Fruit fly (Drosophila melanogaster): Measurements from ENCODE around the gene ttk.

Gene ttk

dm6 chr3R:31768198-31768597, 54.5 kb downstream of the ttk start:
- TF ChIP-seq bsh (GFP tag; optimal IDR thresholded peaks at IDR 0.05) (peak in 1 of 2 experiments; percentile 46), Drgx (GFP tag; IDR thresholded peaks at IDR 0.05) (peak; percentile 86), gcm2 (GFP tag; optimal IDR thresholded peaks at IDR 0.05) (no peak), Dp (GFP tag; optimal IDR thresholded peaks at IDR 0.05) (no peak), scrt (GFP tag; optimal IDR thresholded peaks at IDR 0.05) (no peak), ac (GFP tag; optimal IDR thresholded peaks at IDR 0.05) (no peak), CG13424 (tag; optimal IDR thresholded peaks at IDR 0.05) (no peak), Atf3 (GFP tag; optimal IDR thresholded peaks at IDR 0.05) (no peak), CG6791 (GFP tag; IDR thresholded peaks at IDR 0.05; ENCODE audit: partially characterized antibody) (0 out of 3 replicates have a peak, but pooled peaks have one; percentile 42), CG3726 (GFP tag; IDR thresholded peaks at IDR 0.05) (no peak)

DNA sequence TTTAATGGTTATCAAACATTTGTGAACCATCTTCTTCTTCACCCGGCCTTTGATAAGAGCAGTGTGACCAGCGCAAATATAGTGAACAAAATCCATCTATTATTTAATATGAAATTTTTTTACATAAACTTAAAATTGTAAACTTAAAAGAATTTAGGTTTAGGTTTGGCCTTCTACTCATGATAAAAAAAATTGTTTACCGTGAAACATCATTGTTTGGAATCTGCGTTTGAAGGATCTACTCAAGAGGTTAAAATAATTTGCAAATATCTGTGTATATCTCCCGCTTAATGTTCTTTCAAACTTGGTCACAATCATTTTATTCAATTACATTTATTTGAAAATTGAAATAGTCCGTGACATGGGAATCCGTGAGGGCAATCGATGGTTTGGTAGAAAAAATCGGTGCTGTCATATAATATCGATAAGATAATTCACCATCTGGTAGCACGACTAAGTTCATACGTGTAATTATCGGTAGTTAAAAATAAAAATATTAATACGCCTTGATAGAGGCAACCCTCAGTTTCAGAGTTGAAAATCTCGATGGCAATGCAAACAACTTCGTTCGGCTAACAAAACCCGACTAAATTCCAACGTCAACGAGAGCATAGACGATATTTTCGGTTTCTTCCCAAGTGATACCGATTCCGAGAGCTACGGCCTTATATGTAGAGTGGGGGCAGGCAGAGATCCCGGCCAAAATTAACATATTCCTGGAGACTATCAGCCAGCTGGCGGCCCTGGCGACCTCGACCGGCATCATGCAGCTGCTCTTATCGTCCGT, 58.3 kb downstream of the ttk start, which contains the start of the genes betaGlu and sip3:
Gene betaGlu, minus strand, starts transcription at position 59 of the 787 bp plus-strand sequence.
Gene sip3, plus strand, starts transcription at position 430 of the 787 bp plus-strand sequence.
- peak; percentile 48; the same call in 1 of the 2 replicates for TF ChIP-seq CG9932 (GFP tag; IDR thresholded peaks at IDR 0.05)
- peak; percentile 2 to 21 for TF ChIP-seq dpn (GFP tag; optimal IDR thresholded peaks at IDR 0.05)
- TF ChIP-seq Dp (GFP tag; optimal IDR thresholded peaks at IDR 0.05): peak; percentile 56
- no peak for TF ChIP-seq CG7928 (GFP tag; optimal IDR thresholded peaks at IDR 0.05)
- no peak for TF ChIP-seq dysf (GFP tag; IDR thresholded peaks at IDR 0.05)
- TF ChIP-seq CG15514 (GFP tag; optimal IDR thresholded peaks at IDR 0.05): peak; percentile 94
- TF ChIP-seq sug (tag; optimal IDR thresholded peaks at IDR 0.05): peak; percentile 20
- peak; percentile 34 for TF ChIP-seq phol (tag; optimal IDR thresholded peaks at IDR 0.05)
- peak; percentile 35 for TF ChIP-seq Max (GFP tag; optimal IDR thresholded peaks at IDR 0.05)
- peak; percentile 62 for TF ChIP-seq CG2129 (GFP tag; IDR thresholded peaks at IDR 0.05; ENCODE audit: partially characterized antibody)
- TF ChIP-seq HLH4C (GFP tag; IDR thresholded peaks at IDR 0.05; ENCODE audit: partially characterized antibody): peak; percentile 93
- peak; percentile 86 for TF ChIP-seq zen2 (GFP tag; IDR thresholded peaks at IDR 0.05; ENCODE audit: partially characterized antibody)
- TF ChIP-seq Sry-δ (GFP tag; optimal IDR thresholded peaks at IDR 0.05): peak; percentile 79
- TF ChIP-seq knrl (GFP tag; IDR thresholded peaks at IDR 0.05; ENCODE audit: partially characterized antibody): peak; percentile 93
- TF ChIP-seq repo (GFP tag; optimal IDR thresholded peaks at IDR 0.05): no peak
- no peak for TF ChIP-seq nerfin-1 (tag; optimal IDR thresholded peaks at IDR 0.05)
- TF ChIP-seq CG13624 (GFP tag; optimal IDR thresholded peaks at IDR 0.05): peak; percentile 3
- TF ChIP-seq CG7987 (GFP tag; optimal IDR thresholded peaks at IDR 0.05): no peak
- no peak for TF ChIP-seq CG11093 (GFP tag; IDR thresholded peaks at IDR 0.05)
- TF ChIP-seq CG14710 (tag; optimal IDR thresholded peaks at IDR 0.05): peak; percentile 64
- TF ChIP-seq CG1832 (GFP tag; optimal IDR thresholded peaks at IDR 0.05): no peak
- no peak for TF ChIP-seq Hey (tag; optimal IDR thresholded peaks at IDR 0.05)
- peak; percentile 22; the same call in 1 of the 2 replicates for TF ChIP-seq CG31441 (GFP tag; IDR thresholded peaks at IDR 0.05)
- peak; percentile 4 for TF ChIP-seq CG18476 (GFP tag; optimal IDR thresholded peaks at IDR 0.05)
- TF ChIP-seq tll (GFP tag; optimal IDR thresholded peaks at IDR 0.05): no peak
- peak; percentile 13 for TF ChIP-seq CG12155 (GFP tag; optimal IDR thresholded peaks at IDR 0.05)
- TF ChIP-seq CG2120 (GFP tag; optimal IDR thresholded peaks at IDR 0.05): peak; percentile 39
- TF ChIP-seq CG13775 (GFP tag; optimal IDR thresholded peaks at IDR 0.05): peak; percentile 19
- TF ChIP-seq her (GFP tag; optimal IDR thresholded peaks at IDR 0.05): no peak
- TF ChIP-seq vnd (GFP tag; IDR thresholded peaks at IDR 0.05; ENCODE audit: partially characterized antibody): peak; percentile 89
- peak; percentile 74 for TF ChIP-seq trem (tag; optimal IDR thresholded peaks at IDR 0.05)
- TF ChIP-seq Bgb (GFP tag; IDR thresholded peaks at IDR 0.05; ENCODE audit: partially characterized antibody): peak; percentile 92
- no peak for TF ChIP-seq esg (GFP tag; conservative IDR thresholded peaks at IDR 0.05)
- TF ChIP-seq CG13287 (GFP tag; IDR thresholded peaks at IDR 0.05; ENCODE audit: partially characterized antibody): peak; percentile 93
- peak; percentile 13 for TF ChIP-seq chn (GFP tag; optimal IDR thresholded peaks at IDR 0.05)
- peak; percentile 91 for TF ChIP-seq ato (GFP tag; IDR thresholded peaks at IDR 0.05; ENCODE audit: partially characterized antibody)
- peak; percentile 55 for TF ChIP-seq CG17186 (GFP tag; optimal IDR thresholded peaks at IDR 0.05)

All from whole organism, embryonic.